Fruit fly (Drosophila melanogaster): ENCODE results near the gene CG13712.

CG13712 gene

DNA sequence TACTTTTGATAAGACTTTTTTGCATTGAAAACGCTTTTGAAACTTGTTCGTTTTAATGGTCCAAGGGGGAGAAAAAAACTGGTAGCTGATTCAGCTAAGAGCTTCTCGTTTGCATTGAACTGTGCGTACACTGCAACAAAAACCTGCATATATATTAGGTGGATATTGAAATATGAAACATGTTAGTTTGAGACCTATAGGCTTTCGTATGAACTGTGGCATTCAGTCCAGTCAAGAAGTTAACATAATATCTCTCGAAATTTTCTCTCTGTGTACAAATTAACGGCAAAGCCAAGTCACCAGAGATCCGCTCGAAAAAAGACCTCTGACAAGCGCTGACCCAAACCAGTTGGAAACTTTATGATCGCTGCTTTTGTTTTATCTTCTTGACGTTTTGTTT lies 11.7 kb downstream of the CG13712 start (continued):
- TF ChIP-seq HLH4C (GFP tag; IDR thresholded peaks at IDR 0.05; ENCODE audit: partially characterized antibody) = no peak
- peak; percentile 89 for TF ChIP-seq Xbp1 (GFP tag; optimal IDR thresholded peaks at IDR 0.05)
- peak; percentile 86 for TF ChIP-seq her (GFP tag; optimal IDR thresholded peaks at IDR 0.05)
- peak; percentile 25 for TF ChIP-seq zf30C (GFP tag; optimal IDR thresholded peaks at IDR 0.05)
- no peak for TF ChIP-seq Scr (GFP tag; IDR thresholded peaks at IDR 0.05; ENCODE audit: partially characterized antibody)
- peak; percentile 32 for TF ChIP-seq YL-1 (GFP tag; optimal IDR thresholded peaks at IDR 0.05)
- peak; percentile 59 for TF ChIP-seq mirr (GFP tag; optimal IDR thresholded peaks at IDR 0.05)
- TF ChIP-seq CG12769 (tag; optimal IDR thresholded peaks at IDR 0.05) = peak; percentile 89
- TF ChIP-seq CG14014 (GFP tag; IDR thresholded peaks at IDR 0.05) = peak; percentile 89
- peak; percentile 78 for TF ChIP-seq slp2 (GFP tag; optimal IDR thresholded peaks at IDR 0.05)
- no peak for TF ChIP-seq corto (GFP tag; optimal IDR thresholded peaks at IDR 0.05)
- peak; percentile 49; the same call in 1 of the 2 replicates for TF ChIP-seq wor (GFP tag; IDR thresholded peaks at IDR 0.05)
- TF ChIP-seq HLH54F (GFP tag; optimal IDR thresholded peaks at IDR 0.05) = peak; percentile 79
- no peak for TF ChIP-seq Sin3A (optimal IDR thresholded peaks at IDR 0.05)
- TF ChIP-seq Fer2 (tag; optimal IDR thresholded peaks at IDR 0.05) = peak; percentile 64
- peak; percentile 82 for TF ChIP-seq CG6689 (GFP tag; IDR thresholded peaks at IDR 0.05)
- peak; percentile 53 for TF ChIP-seq wek (GFP tag; optimal IDR thresholded peaks at IDR 0.05)
- peak; percentile 70 for TF ChIP-seq CG18476 (GFP tag; optimal IDR thresholded peaks at IDR 0.05)
- peak; percentile 68 for TF ChIP-seq CG30431 (GFP tag; optimal IDR thresholded peaks at IDR 0.05)
- TF ChIP-seq CG3726 (GFP tag; IDR thresholded peaks at IDR 0.05) = peak; percentile 68
- peak; percentile 75 for TF ChIP-seq ara (GFP tag; IDR thresholded peaks at IDR 0.05)
- peak; percentile 71 for TF ChIP-seq CG3847 (GFP tag; IDR thresholded peaks at IDR 0.05)
- TF ChIP-seq ssp (GFP tag; IDR thresholded peaks at IDR 0.05) = peak; percentile 56
- peak; percentile 7 for TF ChIP-seq CG15696 (tag; optimal IDR thresholded peaks at IDR 0.05)
- no peak for TF ChIP-seq tna (GFP tag; IDR thresholded peaks at IDR 0.05; ENCODE audit: partially characterized antibody)
- peak; percentile 36 for TF ChIP-seq CG4617 (GFP tag; optimal IDR thresholded peaks at IDR 0.05; ENCODE audit: borderline replicate concordance)
- peak; percentile 80 for TF ChIP-seq bowl (GFP tag; IDR thresholded peaks at IDR 0.05)
- no peak for TF ChIP-seq amos (GFP tag; IDR thresholded peaks at IDR 0.05; ENCODE audit: partially characterized antibody)
- peak; percentile 84 for TF ChIP-seq CG9609 (GFP tag; optimal IDR thresholded peaks at IDR 0.05)
- peak in 1 of 2 experiments; percentile 13 for TF ChIP-seq Eip74EF (GFP tag; optimal IDR thresholded peaks at IDR 0.05)
- peak; percentile 69 for TF ChIP-seq CG9876 (GFP tag; optimal IDR thresholded peaks at IDR 0.05)
- peak; percentile 58; the same call in 1 of the 3 replicates for TF ChIP-seq sr (GFP tag; IDR thresholded peaks at IDR 0.05)
- TF ChIP-seq disco-r (GFP tag; optimal IDR thresholded peaks at IDR 0.05) = peak; percentile 68
- TF ChIP-seq CG4282 (GFP tag; optimal IDR thresholded peaks at IDR 0.05) = peak; percentile 47
- TF ChIP-seq gcm2 (GFP tag; optimal IDR thresholded peaks at IDR 0.05) = peak; percentile 60
- no peak for TF ChIP-seq Poxn (GFP tag; IDR thresholded peaks at IDR 0.05)
- TF ChIP-seq CG7928 (GFP tag; optimal IDR thresholded peaks at IDR 0.05) = peak; percentile 40
- TF ChIP-seq Myb (GFP tag; optimal IDR thresholded peaks at IDR 0.05) = peak; percentile 54
- TF ChIP-seq sens-2 (GFP tag; IDR thresholded peaks at IDR 0.05) = peak; percentile 74
- peak; percentile 70 for TF ChIP-seq nerfin-1 (tag; optimal IDR thresholded peaks at IDR 0.05)
- no peak for TF ChIP-seq CG7745 (tag; optimal IDR thresholded peaks at IDR 0.05)
- TF ChIP-seq CG15601 (tag; optimal IDR thresholded peaks at IDR 0.05) = peak; percentile 66
- peak; percentile 75 for TF ChIP-seq CG11695 (GFP tag; IDR thresholded peaks at IDR 0.05)
- TF ChIP-seq chm (GFP tag; IDR thresholded peaks at IDR 0.05) = no peak; the same call in 1 of the 2 replicates
- peak; percentile 78 for TF ChIP-seq CG10979 (tag; optimal IDR thresholded peaks at IDR 0.05)
- peak; percentile 82 for TF ChIP-seq CG12391 (tag; optimal IDR thresholded peaks at IDR 0.05)
- no peak for TF ChIP-seq h (optimal IDR thresholded peaks at IDR 0.05)
- TF ChIP-seq CG32767 (GFP tag; IDR thresholded peaks at IDR 0.05) = peak; percentile 71
- TF ChIP-seq dpn (GFP tag; optimal IDR thresholded peaks at IDR 0.05) = peak; percentile 80 to 88
- TF ChIP-seq CG17912 (GFP tag; optimal IDR thresholded peaks at IDR 0.05) = no peak
- TF ChIP-seq Asciz (GFP tag; optimal IDR thresholded peaks at IDR 0.05) = peak; percentile 62

All from whole organism, embryonic.